Worm (Caenorhabditis elegans) whole organism, L2 larva: ENCODE data around the gene H35B03.2.

Source experiments
- mbf-1 ChIP-seq: sonication (generic microtip); optimal IDR thresholded peaks from 2 replicates; lab custom pipeline; 2017; ENCODE audit warnings: missing biosample characterization, missing genetic modification characterization
- nhr-77 ChIP-seq: fragments of 150-350 bp; optimal IDR thresholded peaks from 2 replicates; lab custom pipeline; 2014; ENCODE audit warnings: missing biosample characterization, missing genetic modification characterization
- zag-1 ChIP-seq: fragments of 150-350 bp; optimal IDR thresholded peaks from 2 replicates; lab custom pipeline; 2014; ENCODE audit warnings: missing biosample characterization, missing genetic modification characterization

- no peak for TF ChIP-seq zag-1 (tag; lab: Kevin White, UChicago)
- TF ChIP-seq mbf-1 (tag; lab: Kevin White, UChicago) = no peak
- TF ChIP-seq nhr-77 (tag; lab: Kevin White, UChicago) = no peak
Measured at ce11 chrIV:5715341-5716112, 15.9 kb downstream of the H35B03.2 start.
